Worm (Caenorhabditis elegans) whole organism, early embryonic: ENCODE results near the gene C17C3.9.

Experiments used
- B0310.2 ChIP-seq: sonication (generic microtip); optimal IDR thresholded peaks from 2 replicates; lab custom pipeline; 2016; ENCODE audit warnings: mild to moderate bottlenecking, missing genetic modification characterization, missing compliant biosample characterization
- F13C5.2 ChIP-seq: sonication (generic microtip); optimal IDR thresholded peaks from 2 replicates; lab custom pipeline; 2017; ENCODE audit warnings: mild to moderate bottlenecking, missing genetic modification characterization, inconsistent platforms, missing compliant biosample characterization
- aly-1 ChIP-seq: sonication (generic microtip); optimal IDR thresholded peaks from 2 replicates; lab custom pipeline; 2016; ENCODE audit warnings: missing genetic modification characterization, missing compliant biosample characterization
- ama-1 ChIP-seq: fragments of 150-350 bp; optimal IDR thresholded peaks from 2 replicates; lab custom pipeline; 2014
- ceh-13 ChIP-seq: fragments of 200-800 bp; sonication (Bioruptor generic); optimal IDR thresholded peaks from 2 replicates; lab custom pipeline; 2018; ENCODE audit warnings: mild to moderate bottlenecking, missing genetic modification characterization, missing compliant biosample characterization
- ceh-36 ChIP-seq: sonication (generic microtip); optimal IDR thresholded peaks from 2 replicates; lab custom pipeline; 2016; ENCODE audit warnings: missing genetic modification characterization, inconsistent platforms, missing compliant biosample characterization
- ets-7 ChIP-seq: sonication (generic microtip); optimal IDR thresholded peaks from 2 replicates; lab custom pipeline; 2016; ENCODE audit warnings: missing genotype, missing genetic modification characterization, missing compliant biosample characterization
- flt-1 ChIP-seq: fragments of 200-800 bp; sonication (Bioruptor generic); IDR thresholded peaks from 2 replicates; pipeline ENCODE4 v1.3.6; 2022; ENCODE audit warnings: missing genetic modification characterization, missing compliant biosample characterization
- hmbx-1 ChIP-seq: sonication (generic microtip); optimal IDR thresholded peaks from 2 replicates; lab custom pipeline; 2016; ENCODE audit warnings: mild to moderate bottlenecking, missing genetic modification characterization, missing compliant biosample characterization
- hmg-4 ChIP-seq: fragments of 200-800 bp; sonication (Bioruptor generic); optimal IDR thresholded peaks from 2 replicates; lab custom pipeline; 2018; ENCODE audit warnings: mild to moderate bottlenecking, missing genetic modification characterization, missing compliant biosample characterization
- hnd-1 ChIP-seq: sonication (generic microtip); optimal IDR thresholded peaks from 2 replicates; lab custom pipeline; 2016; ENCODE audit warnings: missing genetic modification characterization, missing compliant biosample characterization
- pes-1 ChIP-seq: fragments of 200-800 bp; sonication (Bioruptor generic); IDR thresholded peaks from 2 replicates; pipeline ENCODE4 v1.3.6; 2022; ENCODE audit warnings: missing genetic modification reagents, missing genetic modification characterization, missing compliant biosample characterization
- scrt-1 ChIP-seq: fragments of 200-800 bp; sonication (Bioruptor generic); IDR thresholded peaks from 2 replicates; pipeline ENCODE4 v1.3.6; 2022; ENCODE audit warnings: missing genetic modification characterization, missing compliant biosample characterization
- sea-1 ChIP-seq: fragments of 200-800 bp; sonication (Bioruptor generic); conservative IDR thresholded peaks from 2 replicates; pipeline ENCODE4 v1.3.6; 2022; ENCODE audit warnings: missing genetic modification characterization, missing compliant biosample characterization
- tbx-11 ChIP-seq: fragments of 200-800 bp; sonication (Bioruptor generic); IDR thresholded peaks from 2 replicates; pipeline ENCODE4 v1.3.6; 2022; ENCODE audit warnings: missing genetic modification characterization, missing compliant biosample characterization
- tbx-37 ChIP-seq: fragments of 200-800 bp; sonication (Bioruptor generic); conservative IDR thresholded peaks from 2 replicates; pipeline ENCODE4 v1.3.6; 2022; ENCODE audit warnings: missing genetic modification reagents, missing genetic modification characterization, missing compliant biosample characterization
- tra-4 ChIP-seq: sonication (generic microtip); optimal IDR thresholded peaks from 2 replicates; lab custom pipeline; 2017; ENCODE audit warnings: missing genetic modification characterization, missing compliant biosample characterization

Gene C17C3.9

DNA sequence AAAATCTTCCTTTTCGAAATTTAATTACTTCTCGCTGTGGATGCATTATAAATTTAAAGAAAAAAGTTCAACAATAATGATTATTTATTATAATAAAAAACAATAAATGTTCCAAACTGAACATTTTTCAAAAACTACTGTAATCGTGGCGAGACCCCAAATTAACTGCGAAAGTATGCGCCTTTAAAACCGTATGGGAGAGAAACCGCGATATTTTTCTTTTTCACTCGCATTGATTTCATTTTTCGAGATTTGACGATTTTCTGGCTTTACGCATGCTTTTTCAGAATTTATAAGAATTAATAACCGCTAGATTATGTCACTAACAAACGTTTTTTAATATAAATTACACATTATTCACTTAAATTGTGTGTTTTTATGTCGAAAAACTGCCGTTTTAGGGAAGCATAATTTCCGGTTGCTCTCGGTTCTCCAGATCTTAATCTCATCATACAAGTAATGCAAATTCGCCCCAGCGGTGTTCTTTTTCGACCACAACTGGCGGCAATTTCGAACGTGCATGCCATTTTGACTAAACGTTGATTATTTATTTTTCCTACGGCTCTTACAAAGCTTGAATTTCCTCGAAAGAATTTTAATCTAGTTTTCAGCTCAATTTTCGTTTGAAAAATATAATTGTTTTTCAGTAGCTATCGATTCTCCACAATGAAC lies 31.0 kb downstream of the C17C3.9 start, which contains the start of gene F12A10.8:
Gene F12A10.8, minus strand, starts transcription at position 79 of the 672 bp plus-strand sequence.
- no peak for TF ChIP-seq B0310.2 (tag; lab: Kevin White, UChicago)
- TF ChIP-seq ceh-13 (GFP tag; lab: Kevin White, UChicago) = no peak

DNA sequence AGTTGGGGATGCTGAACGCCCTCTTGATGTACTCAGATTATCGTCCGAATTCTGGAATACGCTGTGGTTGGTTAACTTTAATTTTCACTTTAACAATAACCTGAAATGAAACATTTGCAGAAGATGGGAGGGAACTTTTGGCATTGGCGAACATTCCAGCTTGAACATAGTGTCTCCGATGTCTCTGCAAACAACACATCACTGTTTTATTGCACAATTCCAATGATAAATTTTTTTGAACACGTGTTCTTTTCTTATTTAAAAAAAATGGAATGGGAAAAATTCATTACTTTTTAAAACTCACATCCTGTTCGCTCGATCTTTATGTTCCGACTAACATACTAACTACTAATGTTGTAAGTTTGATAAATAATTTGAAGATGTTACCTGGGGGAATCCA lies 31.6 kb downstream of the C17C3.9 start, which contains the start of gene fzy-1:
Gene fzy-1, plus strand, starts transcription at position 301 of the 400 bp plus-strand sequence.
- TF ChIP-seq B0310.2 (tag; lab: Kevin White, UChicago) (no peak), hmg-4 (GFP tag; lab: Kevin White, UChicago) (no peak), tbx-37 (GFP tag; lab: Robert Waterston, UW) (no peak), tbx-11 (GFP tag; lab: Robert Waterston, UW) (no peak), ceh-36 (no peak), tra-4 (tag; lab: Kevin White, UChicago) (no peak)

DNA sequence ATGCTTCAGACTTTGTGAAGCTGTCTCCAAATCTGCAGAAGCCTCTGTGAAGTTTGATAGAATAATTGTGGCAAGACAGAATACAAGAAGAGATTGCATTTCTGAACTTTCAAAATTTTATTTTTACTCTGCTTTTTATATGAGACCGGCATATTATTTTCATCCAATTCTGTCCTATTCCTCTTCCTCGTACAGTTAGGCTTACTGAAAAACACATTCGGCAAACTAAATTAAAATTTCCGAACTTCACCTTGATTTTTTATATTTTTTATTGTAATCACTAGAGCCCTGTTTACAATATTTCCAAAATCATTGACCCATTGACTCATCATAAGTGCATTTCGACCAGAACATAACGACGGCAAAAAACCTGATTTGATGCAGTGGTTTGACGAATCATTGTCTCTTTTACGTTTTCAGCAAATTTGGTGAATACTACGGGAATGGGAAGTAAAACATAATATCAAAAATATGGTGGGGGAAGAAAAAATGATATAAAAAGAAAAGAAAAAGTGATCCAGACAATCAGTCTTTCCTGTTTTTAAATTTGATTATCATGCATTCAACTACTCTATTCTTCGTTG lies 33.8 kb downstream of the C17C3.9 start, which contains the start of the genes suex-1 and F12A10.9:
Gene suex-1, minus strand, starts transcription at position 101 of the 584 bp plus-strand sequence.
Gene F12A10.9, plus strand, starts transcription at position 534 of the 584 bp plus-strand sequence.
- no peak for TF ChIP-seq ceh-36
- no peak for TF ChIP-seq flt-1 (GFP tag; lab: Robert Waterston, UW)
- no peak for TF ChIP-seq hmg-4 (GFP tag; lab: Kevin White, UChicago)
- no peak for TF ChIP-seq ceh-13 (GFP tag; lab: Kevin White, UChicago)
- TF ChIP-seq hmbx-1 (tag; lab: Kevin White, UChicago) = no peak

ce11 chrII:5497541-5497940 lies 34.5 kb downstream of the C17C3.9 start:
- TF ChIP-seq sea-1 = no peak
- TF ChIP-seq ceh-36 = no peak
- TF ChIP-seq B0310.2 (tag; lab: Kevin White, UChicago) = no peak
- no peak for TF ChIP-seq hnd-1
- no peak for TF ChIP-seq flt-1 (GFP tag; lab: Robert Waterston, UW)
- no peak for TF ChIP-seq tbx-11 (GFP tag; lab: Robert Waterston, UW)
- no peak for TF ChIP-seq F13C5.2
- no peak for TF ChIP-seq aly-1 (tag; lab: Kevin White, UChicago)
- TF ChIP-seq pes-1 (GFP tag; lab: Robert Waterston, UW) = no peak
- no peak for TF ChIP-seq ama-1
- TF ChIP-seq hmbx-1 (tag; lab: Kevin White, UChicago) = no peak
- no peak for TF ChIP-seq scrt-1
- no peak for TF ChIP-seq tra-4 (tag; lab: Kevin White, UChicago)
- no peak for TF ChIP-seq hmg-4 (GFP tag; lab: Kevin White, UChicago)
- TF ChIP-seq ceh-13 (GFP tag; lab: Kevin White, UChicago) = no peak
- no peak for TF ChIP-seq tbx-37 (GFP tag; lab: Robert Waterston, UW)
- TF ChIP-seq ets-7 (tag; lab: Kevin White, UChicago) = no peak

DNA sequence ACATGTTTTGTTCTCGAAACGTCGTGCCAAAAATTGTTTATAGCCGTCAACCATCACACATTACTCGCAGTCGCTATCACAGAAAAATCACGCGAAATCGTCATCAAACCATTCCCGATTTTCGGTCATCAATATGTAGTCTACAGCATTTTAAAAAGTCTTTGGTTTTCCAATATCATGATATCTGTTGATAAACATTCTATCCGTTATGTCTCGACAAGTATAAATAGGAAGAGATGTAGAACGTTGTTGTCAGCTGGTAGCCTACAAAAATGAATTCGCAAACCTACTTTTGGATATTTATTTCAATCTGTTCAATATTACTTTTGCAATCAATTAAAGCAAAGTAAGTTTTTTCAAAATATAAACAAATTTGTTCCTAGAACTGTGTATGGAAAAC lies 35.7 kb downstream of the C17C3.9 start, which contains the start of gene F12A10.1:
Gene F12A10.1, plus strand, starts transcription at position 166 of the 400 bp plus-strand sequence.
- TF ChIP-seq ama-1 (no peak), tra-4 (tag; lab: Kevin White, UChicago) (no peak), hmbx-1 (tag; lab: Kevin White, UChicago) (no peak), pes-1 (GFP tag; lab: Robert Waterston, UW) (no peak), ceh-36 (no peak), tbx-37 (GFP tag; lab: Robert Waterston, UW) (no peak), F13C5.2 (no peak), hnd-1 (no peak), scrt-1 (no peak)

- TF ChIP-seq hnd-1 (no peak), tbx-11 (GFP tag; lab: Robert Waterston, UW) (no peak), pes-1 (GFP tag; lab: Robert Waterston, UW) (no peak), hmg-4 (GFP tag; lab: Kevin White, UChicago) (no peak), ceh-36 (no peak), tra-4 (tag; lab: Kevin White, UChicago) (no peak), B0310.2 (tag; lab: Kevin White, UChicago) (no peak), tbx-37 (GFP tag; lab: Robert Waterston, UW) (no peak), F13C5.2 (no peak), ama-1 (no peak), sea-1 (no peak), hmbx-1 (tag; lab: Kevin White, UChicago) (no peak), scrt-1 (no peak), ets-7 (tag; lab: Kevin White, UChicago) (no peak), flt-1 (GFP tag; lab: Robert Waterston, UW) (no peak)
These were observed 37.7 kb downstream of the C17C3.9 start, which contains the start of gene F12A10.6 for ce11 chrII:5494405-5494804. Gene F12A10.6, minus strand, starts transcription at chrII:5494505.

DNA sequence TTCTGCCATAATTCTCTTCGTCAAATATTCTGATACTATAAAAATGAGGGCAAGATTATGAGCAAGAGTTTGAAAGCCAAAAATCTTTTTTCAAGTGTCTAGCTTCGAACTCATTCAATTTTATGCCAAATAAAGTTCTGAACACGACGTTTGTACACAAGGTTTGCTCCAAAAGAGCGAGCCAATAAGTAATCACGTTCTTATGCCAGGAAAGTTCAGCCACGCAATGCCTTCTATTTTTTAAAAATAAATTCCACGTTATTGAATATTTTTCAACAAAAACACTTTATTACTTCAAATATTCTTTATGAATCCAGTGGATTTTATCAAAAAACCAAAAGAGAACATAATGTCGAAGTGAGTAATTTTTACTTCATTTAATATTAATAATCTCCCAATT lies 44.2 kb downstream of the C17C3.9 start, which contains the start of gene nep-5:
Gene nep-5, plus strand, starts transcription at position 301 of the 400 bp plus-strand sequence.
- TF ChIP-seq ceh-36 (no peak), aly-1 (tag; lab: Kevin White, UChicago) (no peak), flt-1 (GFP tag; lab: Robert Waterston, UW) (no peak), hnd-1 (no peak), ama-1 (no peak), hmbx-1 (tag; lab: Kevin White, UChicago) (no peak), hmg-4 (GFP tag; lab: Kevin White, UChicago) (no peak), B0310.2 (tag; lab: Kevin White, UChicago) (no peak), F13C5.2 (no peak), sea-1 (no peak), ets-7 (tag; lab: Kevin White, UChicago) (no peak), scrt-1 (no peak), tbx-11 (GFP tag; lab: Robert Waterston, UW) (no peak), tra-4 (tag; lab: Kevin White, UChicago) (no peak), tbx-37 (GFP tag; lab: Robert Waterston, UW) (no peak), pes-1 (GFP tag; lab: Robert Waterston, UW) (no peak), ceh-13 (GFP tag; lab: Kevin White, UChicago) (no peak)
